Worm (Caenorhabditis elegans): ENCODE data around the gene ccm-2.

DNA sequence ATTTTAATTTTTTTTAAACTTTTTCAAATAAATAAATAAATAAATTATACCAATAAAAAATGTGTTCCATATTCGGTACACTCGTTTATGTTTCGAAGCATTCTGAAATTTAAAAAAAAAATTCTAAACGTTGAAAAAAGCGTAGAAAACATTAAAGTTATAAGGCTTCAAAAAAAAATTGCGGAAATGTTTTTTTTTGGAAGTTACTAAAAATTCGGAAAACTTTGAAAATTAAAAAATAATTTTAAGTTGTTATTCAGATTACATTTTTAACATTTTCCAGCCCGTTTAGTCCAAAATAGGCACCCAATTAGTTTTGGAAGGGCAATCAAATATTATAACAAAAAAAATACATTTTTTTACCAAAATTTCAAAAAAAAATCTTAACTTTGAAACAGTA, 30.5 kb upstream of the ccm-2 start, which contains the start of gene Y38C1BA.1:
- TF ChIP-seq ztf-22 (GFP tag; optimal IDR thresholded peaks at IDR 0.05) (no peak), unc-62 (GFP tag; optimal IDR thresholded peaks at IDR 0.05) (no peak), unc-130 (GFP tag; optimal IDR thresholded peaks at IDR 0.05) (no peak), ztf-6 (GFP tag; IDR thresholded peaks at IDR 0.05) (no peak), him-1 (tag; optimal IDR thresholded peaks at IDR 0.05) (no peak)

Data from whole organism, young adult.